Worm (Caenorhabditis elegans) whole organism, L4 larva: Measurements from ENCODE around the gene set-6.
A peak's percentile ranks its signal among the peaks of the same experiment; 100 is the strongest.

ENCODE experiments used
- F10B5.3 ChIP-seq: sonication (generic microtip); optimal IDR thresholded peaks from 2 replicates; lab custom pipeline; 2016; ENCODE audit warnings: mild to moderate bottlenecking, missing genetic modification characterization, missing compliant biosample characterization
- aha-1 ChIP-seq: fragments of 150-350 bp; peaks from one replicate; lab custom pipeline; 2014; ENCODE audit warnings: missing biosample characterization, missing genetic modification characterization
- aly-2 ChIP-seq: sonication (generic microtip); optimal IDR thresholded peaks from 2 replicates; lab custom pipeline; 2018; ENCODE audit warnings: missing biosample characterization, missing genetic modification characterization
- ceh-28 ChIP-seq: fragments of 150-350 bp; optimal IDR thresholded peaks from 2 replicates; lab custom pipeline; 2014; ENCODE audit warnings: missing biosample characterization, missing genetic modification reagents, missing genetic modification characterization
- ceh-32 ChIP-seq: sonication (generic microtip); optimal IDR thresholded peaks from 2 replicates; lab custom pipeline; 2016; ENCODE audit warnings: mild to moderate bottlenecking, missing genetic modification characterization, missing compliant biosample characterization; ENCODE audit not compliant: poor library complexity
- ceh-62 ChIP-seq: sonication (generic microtip); optimal IDR thresholded peaks from 2 replicates; lab custom pipeline; 2017; ENCODE audit warnings: missing biosample characterization, missing genetic modification characterization
- cey-2 ChIP-seq: sonication (generic microtip); optimal IDR thresholded peaks from 3 replicates; lab custom pipeline; 2017; ENCODE audit warnings: missing genetic modification characterization, mild to moderate bottlenecking, missing compliant biosample characterization, antibody characterized with exemption, borderline replicate concordance; ENCODE audit not compliant: insufficient read depth
- daf-12 ChIP-seq: fragments of 150-350 bp; optimal IDR thresholded peaks from 2 replicates; lab custom pipeline; 2014; ENCODE audit warnings: missing biosample characterization, missing genetic modification reagents, missing genetic modification characterization
- daf-16 ChIP-seq, 3 experiments: sonication (generic microtip); optimal IDR thresholded peaks; 2 replicates each; lab custom pipeline; 2016 to 2017; ENCODE audit warnings: missing genetic modification characterization in 3 of 3, missing genetic modification reagents in 3 of 3, mild to moderate bottlenecking in 2 of 3, missing compliant biosample characterization in 2 of 3, missing biosample characterization in 1 of 3, moderate library complexity in 1 of 3
- dmd-6 ChIP-seq: fragments of 200-800 bp; sonication (Bioruptor generic); IDR thresholded peaks from 2 replicates; pipeline ENCODE4 v1.3.6; 2022; ENCODE audit warnings: missing genetic modification reagents, missing genetic modification characterization, missing compliant biosample characterization
- dpl-1 ChIP-seq: fragments of 150-350 bp; optimal IDR thresholded peaks from 2 replicates; lab custom pipeline; 2014; ENCODE audit warnings: missing biosample characterization, missing genetic modification reagents, missing genetic modification characterization
- duxl-1 ChIP-seq: sonication (generic microtip); optimal IDR thresholded peaks from 2 replicates; lab custom pipeline; 2016; ENCODE audit warnings: mild to moderate bottlenecking, missing genetic modification characterization, moderate library complexity, missing compliant biosample characterization; ENCODE audit not compliant: poor library complexity
- dve-1 ChIP-seq: sonication (generic microtip); optimal IDR thresholded peaks from 2 replicates; lab custom pipeline; 2017; ENCODE audit warnings: antibody characterized with exemption, mild to moderate bottlenecking, missing genetic modification characterization, missing compliant biosample characterization; ENCODE audit not compliant: insufficient read depth
- egl-43 ChIP-seq: fragments of 200-800 bp; sonication (Bioruptor generic); IDR thresholded peaks from 2 replicates; pipeline ENCODE4 v1.3.6; 2022; ENCODE audit warnings: missing genetic modification reagents, missing genetic modification characterization, missing compliant biosample characterization
- fkh-10 ChIP-seq: fragments of 150-350 bp; optimal IDR thresholded peaks from 2 replicates; lab custom pipeline; 2014; ENCODE audit warnings: missing biosample characterization, missing genetic modification reagents, missing genetic modification characterization
- hlh-11 ChIP-seq: fragments of 200-800 bp; sonication (Bioruptor generic); optimal IDR thresholded peaks from 2 replicates; lab custom pipeline; 2018; ENCODE audit warnings: mild to moderate bottlenecking, missing genetic modification characterization, missing compliant biosample characterization
- mdl-1 ChIP-seq, 2 experiments: fragments of 150-350 bp in 1 of 2; sonication (generic microtip) in 1 of 2; optimal IDR thresholded peaks; 2 replicates each; lab custom pipeline; 2014 to 2017; ENCODE audit warnings: missing biosample characterization in 2 of 2, missing genetic modification characterization in 2 of 2
- mep-1 ChIP-seq: fragments of 150-350 bp; sonication (generic microtip); optimal IDR thresholded peaks from 3 replicates; lab custom pipeline; 2014; ENCODE audit warnings: missing biosample characterization, missing genetic modification characterization
- nhr-102 ChIP-seq: sonication (generic microtip); optimal IDR thresholded peaks from 2 replicates; lab custom pipeline; 2016; ENCODE audit warnings: mild to moderate bottlenecking, missing genetic modification characterization, moderate library complexity, missing compliant biosample characterization
- nhr-25 ChIP-seq: sonication (generic microtip); optimal IDR thresholded peaks from 2 replicates; lab custom pipeline; 2017; ENCODE audit warnings: missing genetic modification characterization, mild to moderate bottlenecking, missing compliant biosample characterization, antibody characterized with exemption, moderate library complexity, borderline replicate concordance; ENCODE audit not compliant: insufficient read depth
- nhr-28 ChIP-seq: fragments of 150-350 bp; optimal IDR thresholded peaks from 2 replicates; lab custom pipeline; 2014; ENCODE audit warnings: missing biosample characterization, missing genetic modification characterization
- nhr-76 ChIP-seq: fragments of 150-350 bp; optimal IDR thresholded peaks from 2 replicates; lab custom pipeline; 2014; ENCODE audit warnings: missing biosample characterization, missing genetic modification characterization
- pqm-1 ChIP-seq: sonication (generic microtip); optimal IDR thresholded peaks from 2 replicates; lab custom pipeline; 2017; ENCODE audit warnings: missing biosample characterization, missing genetic modification characterization
- saeg-2 ChIP-seq: fragments of 200-800 bp; sonication (Bioruptor generic); IDR thresholded peaks from 2 replicates; pipeline ENCODE4 v1.3.6; 2022; ENCODE audit warnings: missing genetic modification reagents, missing genetic modification characterization, missing compliant biosample characterization
- skn-1 ChIP-seq: fragments of 150-350 bp; optimal IDR thresholded peaks from 2 replicates; lab custom pipeline; 2014; ENCODE audit warnings: missing biosample characterization, missing genetic modification characterization
- tag-97 ChIP-seq: fragments of 200-800 bp; sonication (Bioruptor generic); IDR thresholded peaks from 2 replicates; pipeline ENCODE4 v1.3.6; 2022; ENCODE audit warnings: missing genetic modification characterization, missing compliant biosample characterization
- tra-1 ChIP-seq: fragments of 200-800 bp; sonication (Bioruptor generic); IDR thresholded peaks from 2 replicates; pipeline ENCODE4 v1.3.6; 2022; ENCODE audit warnings: missing genetic modification reagents, missing genetic modification characterization, missing compliant biosample characterization
- unc-39 ChIP-seq: sonication (generic microtip); optimal IDR thresholded peaks from 2 replicates; lab custom pipeline; 2017; ENCODE audit warnings: missing biosample characterization, missing genetic modification characterization
- unc-62 ChIP-seq, 3 experiments: fragments of 150-350 bp in 1 of 3; sonication (generic microtip); optimal IDR thresholded peaks in 2 of 3; peaks in 1 of 3; 1 replicate in 1 of 3; 2 replicates in 2 of 3; lab custom pipeline; 2014 to 2017; ENCODE audit warnings: missing biosample characterization in 3 of 3, missing genetic modification characterization in 3 of 3, missing genetic modification reagents in 3 of 3, missing genotype in 1 of 3
- zfp-3 ChIP-seq: fragments of 200-800 bp; sonication (Bioruptor generic); conservative IDR thresholded peaks from 2 replicates; pipeline ENCODE4 v1.3.6; 2022; ENCODE audit warnings: missing genetic modification reagents, missing genetic modification characterization, missing compliant biosample characterization

Gene set-6

DNA sequence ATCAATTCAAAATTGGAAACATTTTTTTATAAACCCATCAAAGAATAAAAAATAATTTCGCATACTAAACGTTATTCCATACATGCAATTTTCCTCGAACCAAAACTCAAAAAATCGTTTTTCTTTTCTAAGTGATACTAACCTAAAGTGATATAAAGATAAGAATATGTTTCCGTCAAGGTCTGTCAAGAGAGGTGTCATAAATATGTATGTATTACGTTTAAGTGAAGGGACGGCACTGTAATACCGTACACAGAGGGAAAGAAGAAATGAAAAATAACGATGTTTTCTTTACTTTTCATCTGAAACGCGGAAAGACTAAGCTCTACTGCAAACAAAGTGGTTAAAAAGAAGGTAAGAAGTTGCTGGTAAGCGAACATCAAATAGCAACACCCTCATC, 32.0 kb upstream of the set-6 start:
- TF ChIP-seq ceh-32 (tag; lab: Kevin White, UChicago) (no peak), F10B5.3 (tag; lab: Kevin White, UChicago) (no peak), unc-62 (GFP tag; optimal IDR thresholded peaks at IDR 0.05 in 1 of 2; lab: Kevin White, UChicago) (peak in 1 of 2 experiments; percentile 97), unc-62 (tag; optimal IDR thresholded peaks at IDR 0.05; lab: Kevin White, UChicago) (no peak), dpl-1 (GFP tag; lab: Kevin White, UChicago) (no peak), ceh-62 (tag; lab: Kevin White, UChicago) (no peak), saeg-2 (GFP tag; lab: Robert Waterston, UW) (no peak), dmd-6 (GFP tag; lab: Robert Waterston, UW) (peak; percentile 27; the same call in 1 of the 2 replicates), tag-97 (GFP tag; lab: Robert Waterston, UW) (no peak), daf-12 (no peak), skn-1 (tag; lab: Kevin White, UChicago) (no peak), daf-16 (GFP tag; optimal IDR thresholded peaks at IDR 0.05; lab: Kevin White, UChicago) (no peak), daf-16 (tag; optimal IDR thresholded peaks at IDR 0.05; lab: Kevin White, UChicago) (peak; percentile 72)
- TF ChIP-seq, all 104 proteins: peak for 3

DNA sequence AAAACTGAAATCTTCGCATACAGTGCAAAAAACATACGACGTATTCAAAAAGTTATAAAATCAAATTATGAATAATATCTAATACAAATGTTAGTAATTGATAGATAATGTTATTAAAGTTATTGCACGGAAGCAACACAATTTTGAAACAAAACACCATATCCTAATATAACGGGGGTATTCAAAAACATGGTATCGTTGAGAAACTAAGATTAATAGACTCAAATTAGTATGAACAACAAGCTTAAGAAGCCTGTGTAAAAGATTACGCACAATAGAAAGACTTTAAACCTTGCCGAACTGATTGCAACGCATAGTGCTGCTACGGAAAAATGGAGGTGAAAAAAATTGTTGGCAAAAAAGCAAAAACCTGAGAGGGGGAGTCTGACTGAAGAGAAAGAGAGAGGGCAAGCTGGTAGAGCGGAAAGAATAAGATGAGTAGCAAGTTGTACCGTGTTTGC, 31.1 kb upstream of the set-6 start, which contains the start of gene sma-5:
Gene sma-5, minus strand, starts transcription at position 51 of the 461 bp plus-strand sequence.
- TF ChIP-seq ceh-62 (tag; lab: Kevin White, UChicago): no peak
- peak; percentile 51 for TF ChIP-seq aha-1 (tag; lab: Kevin White, UChicago)
- peak in 1 of 2 experiments; percentile 65 for TF ChIP-seq unc-62 (GFP tag; optimal IDR thresholded peaks at IDR 0.05 in 1 of 2; lab: Kevin White, UChicago)
- no peak for TF ChIP-seq unc-62 (tag; optimal IDR thresholded peaks at IDR 0.05; lab: Kevin White, UChicago)
- TF ChIP-seq cey-2 (tag; lab: Kevin White, UChicago): no peak

DNA sequence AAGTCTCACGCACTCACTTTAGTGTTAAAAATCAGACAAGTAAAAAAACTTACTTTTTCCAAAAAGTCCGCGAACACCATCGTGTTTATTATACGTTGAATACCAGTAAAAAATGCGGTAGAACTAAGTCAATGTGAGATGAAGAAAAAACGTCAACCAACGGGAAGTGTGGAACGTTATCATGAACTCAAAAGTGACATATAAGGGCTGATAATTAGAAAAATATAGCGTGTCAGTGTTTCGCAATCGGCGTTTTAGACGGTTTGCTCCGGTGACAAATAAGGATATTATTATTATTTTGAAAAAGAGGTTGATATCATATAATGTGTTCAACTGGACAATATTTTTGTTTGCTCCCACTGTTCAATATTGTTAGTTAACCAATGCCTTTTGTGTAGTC, 30.4 kb upstream of the set-6 start:
- TF ChIP-seq aly-2: no peak
- no peak for TF ChIP-seq daf-16 (GFP tag; optimal IDR thresholded peaks at IDR 0.05; lab: Kevin White, UChicago)
- TF ChIP-seq daf-16 (tag; optimal IDR thresholded peaks at IDR 0.05; lab: Kevin White, UChicago): peak; percentile 91
- peak; percentile 8 for TF ChIP-seq nhr-28 (tag; lab: Kevin White, UChicago)
- TF ChIP-seq mdl-1 (tag; optimal IDR thresholded peaks at IDR 0.05; lab: Kevin White, UChicago): no peak
- no peak for TF ChIP-seq mep-1 (tag; lab: Kevin White, UChicago)
- TF ChIP-seq pqm-1: peak; percentile 51
- TF ChIP-seq nhr-102: no peak
- TF ChIP-seq ceh-28 (tag; lab: Kevin White, UChicago): no peak
- TF ChIP-seq dve-1 (tag; lab: Kevin White, UChicago): peak; percentile 8
- TF ChIP-seq nhr-25 (tag; lab: Kevin White, UChicago): no peak
- peak; percentile 72 for TF ChIP-seq dmd-6 (GFP tag; lab: Robert Waterston, UW)
- peak; percentile 63 for TF ChIP-seq hlh-11
- TF ChIP-seq nhr-76 (tag; lab: Kevin White, UChicago): no peak
- TF ChIP-seq tra-1 (GFP tag; lab: Robert Waterston, UW): 0 out of 2 replicates have a peak, but pooled peaks have one; percentile 17
- TF ChIP-seq, all 104 proteins: peak for 7

DNA sequence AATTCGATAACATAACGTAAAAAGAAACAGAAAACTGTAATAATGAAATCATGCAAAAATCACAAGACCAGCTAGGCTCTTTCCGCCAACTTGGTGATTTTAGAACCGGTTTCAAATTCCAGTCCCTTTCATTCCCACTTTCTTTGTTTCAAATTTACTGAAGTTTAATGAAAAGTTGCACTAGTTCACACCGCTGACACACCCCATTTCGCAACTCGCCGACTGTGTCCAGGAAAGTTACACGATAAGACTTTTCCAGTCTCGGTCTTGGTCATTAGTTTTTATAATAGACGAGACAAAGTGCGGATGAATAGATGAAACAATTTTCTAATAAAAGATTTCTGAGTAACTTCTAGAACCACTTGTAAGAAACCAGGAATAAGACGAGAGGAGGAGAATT, 29.5 kb upstream of the set-6 start:
- no peak for TF ChIP-seq fkh-10 (GFP tag; lab: Kevin White, UChicago)
- TF ChIP-seq zfp-3 (GFP tag; lab: Robert Waterston, UW): no peak
- peak; percentile 2 for TF ChIP-seq dve-1 (tag; lab: Kevin White, UChicago)
- TF ChIP-seq unc-62 (GFP tag; optimal IDR thresholded peaks at IDR 0.05 in 1 of 2; lab: Kevin White, UChicago): peak in 1 of 2 experiments; percentile 38
- TF ChIP-seq unc-62 (tag; optimal IDR thresholded peaks at IDR 0.05; lab: Kevin White, UChicago): no peak
- peak; percentile 1 for TF ChIP-seq nhr-28 (tag; lab: Kevin White, UChicago)
- TF ChIP-seq egl-43: no peak
- no peak for TF ChIP-seq daf-16 (GFP tag; optimal IDR thresholded peaks at IDR 0.05; lab: Kevin White, UChicago)
- peak; percentile 33 for TF ChIP-seq daf-16 (tag; optimal IDR thresholded peaks at IDR 0.05; lab: Kevin White, UChicago)
- TF ChIP-seq pqm-1: peak; percentile 21
- TF ChIP-seq hlh-11: peak; percentile 20
- no peak for TF ChIP-seq unc-39 (tag; lab: Kevin White, UChicago)
- TF ChIP-seq duxl-1: no peak
